Fruit fly (Drosophila melanogaster) whole organism, wandering third instar larva: ENCODE results near the gene CG13311.

ENCODE experiments used
- Abd-B ChIP-seq: fragments of >200 bp; optimal IDR thresholded peaks from 2 replicates; lab custom pipeline; 2017; ENCODE audit warnings: missing biosample characterization, missing genetic modification characterization
- CrebA ChIP-seq: fragments of 200-800 bp; sonication (Bioruptor generic); optimal IDR thresholded peaks from 2 replicates; lab custom pipeline; 2016; ENCODE audit warnings: missing biosample characterization, mild to moderate bottlenecking, missing genetic modification characterization, borderline replicate concordance

The CG13311 gene

DNA sequence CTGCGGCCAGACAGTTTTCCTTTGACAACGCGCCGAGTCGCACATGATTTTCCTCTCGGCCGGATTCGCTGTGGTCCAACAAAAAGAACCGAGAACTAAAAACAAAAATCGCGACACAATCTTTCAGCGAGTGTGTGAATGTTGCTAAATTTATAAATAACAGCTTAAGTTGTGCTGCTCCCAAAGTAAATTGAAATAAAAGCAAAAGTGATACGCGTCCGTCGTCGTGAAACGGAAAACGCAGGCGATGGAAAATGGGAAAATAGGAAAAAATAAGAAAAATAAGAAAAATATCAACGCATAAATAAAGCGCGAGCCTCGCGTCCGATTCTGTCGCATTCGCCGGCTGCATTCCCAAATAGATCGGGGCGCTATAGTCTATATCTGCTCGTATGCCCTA is 48.4 kb downstream of the CG13311 start, which contains the start of gene Fhos:
Gene Fhos (plus strand): TSS at position 28 of the 400 bp plus-strand sequence.
- TF ChIP-seq Abd-B (GFP tag; lab: Kevin White, UChicago), result no peak
- no peak for TF ChIP-seq CrebA (GFP tag; lab: Kevin White, UChicago)
